Fruit fly (Drosophila melanogaster) whole organism, pupa: Measurements from ENCODE around the gene Nulp1.

Experiments used
- CG10348 ChIP-seq: fragments of 200-800 bp; sonication (Bioruptor generic); IDR thresholded peaks from 2 replicates; pipeline ENCODE4 v1.3.6; 2022; ENCODE audit warnings: missing biosample characterization, missing genetic modification characterization
- CG12605 ChIP-seq: fragments of 200-800 bp; sonication (Bioruptor generic); IDR thresholded peaks from 2 replicates; pipeline ENCODE4 v1.3.6; 2022; ENCODE audit warnings: missing biosample characterization, missing genetic modification characterization
- CG13204 ChIP-seq: fragments of 200-800 bp; sonication (Bioruptor generic); optimal IDR thresholded peaks from 2 replicates; lab custom pipeline; 2018; ENCODE audit warnings: missing biosample characterization, mild to moderate bottlenecking, missing genetic modification characterization, moderate library complexity
- CG14655 ChIP-seq: fragments of 200-800 bp; sonication (Bioruptor generic); optimal IDR thresholded peaks from 3 replicates; lab custom pipeline; 2017; ENCODE audit warnings: mild to moderate bottlenecking, missing biosample characterization, missing genetic modification reagents, missing genetic modification characterization
- CG32121 ChIP-seq: fragments of 200-800 bp; sonication (Bioruptor generic); IDR thresholded peaks from 2 replicates; pipeline ENCODE4 v1.3.6; 2022; ENCODE audit warnings: missing biosample characterization, missing genetic modification characterization
- CG4496 ChIP-seq: fragments of 200-800 bp; sonication (Bioruptor generic); IDR thresholded peaks from 3 replicates; pipeline ENCODE4 v1.3.6; 2022; ENCODE audit warnings: missing biosample characterization, missing genetic modification characterization
- CG9948 ChIP-seq: fragments of 200-800 bp; sonication (Bioruptor generic); optimal IDR thresholded peaks from 2 replicates; lab custom pipeline; 2018; ENCODE audit warnings: missing biosample characterization, mild to moderate bottlenecking, missing genetic modification characterization, moderate library complexity
- D1 ChIP-seq: fragments of 200-800 bp; sonication (Bioruptor generic); optimal IDR thresholded peaks from 2 replicates; lab custom pipeline; 2018; ENCODE audit warnings: missing biosample characterization, mild to moderate bottlenecking, missing genetic modification characterization, moderate library complexity
- EcR ChIP-seq: fragments of 200-800 bp; sonication (Bioruptor generic); optimal IDR thresholded peaks from 3 replicates; lab custom pipeline; 2019; ENCODE audit warnings: missing biosample characterization, missing genetic modification characterization, mild to moderate bottlenecking, moderate library complexity, missing genetic modification reagents
- Pif1A ChIP-seq: fragments of 200-800 bp; sonication (Bioruptor generic); optimal IDR thresholded peaks from 3 replicates; lab custom pipeline; 2016; ENCODE audit warnings: missing biosample characterization, missing genetic modification characterization
- Snoo ChIP-seq: fragments of 200-800 bp; sonication (Bioruptor generic); optimal IDR thresholded peaks from 3 replicates; lab custom pipeline; 2017; ENCODE audit warnings: missing biosample characterization, mild to moderate bottlenecking, missing genetic modification characterization, inconsistent platforms
- fd96Ca ChIP-seq: fragments of 200-800 bp; sonication (Bioruptor generic); IDR thresholded peaks from 3 replicates; pipeline ENCODE4 v1.3.6; 2022; ENCODE audit warnings: missing biosample characterization, missing genetic modification characterization
- gl ChIP-seq: fragments of 200-800 bp; sonication (Bioruptor generic); optimal IDR thresholded peaks from 2 replicates; lab custom pipeline; 2018; ENCODE audit warnings: missing biosample characterization, mild to moderate bottlenecking, missing genetic modification characterization

- TF ChIP-seq CG32121 (GFP tag; lab: Robert Waterston, UW) (no peak), EcR (GFP tag; lab: Kevin White, UChicago) (no peak), Pif1A (no peak), gl (tag; lab: Kevin White, UChicago) (no peak), D1 (tag; lab: Kevin White, UChicago) (no peak), CG4496 (GFP tag; lab: Robert Waterston, UW) (no peak), Snoo (tag; lab: Kevin White, UChicago) (no peak), CG12605 (GFP tag; lab: Robert Waterston, UW) (no peak), CG10348 (GFP tag; lab: Robert Waterston, UW) (no peak), fd96Ca (GFP tag; lab: Robert Waterston, UW) (no peak), CG9948 (tag; lab: Kevin White, UChicago) (no peak), CG13204 (GFP tag; lab: Kevin White, UChicago) (no peak), CG14655 (no peak)
Observed at dm6 chr3L:8108201-8108600, 2.0 kb upstream of the Nulp1 start.
